Worm (Caenorhabditis elegans) whole organism, L4/young adult: ENCODE results near the gene F01D5.3.

ENCODE experiments used
- W03F9.2 ChIP-seq: fragments of 150-350 bp; optimal IDR thresholded peaks from 2 replicates; lab custom pipeline; 2014; ENCODE audit warnings: missing biosample characterization, missing genetic modification characterization
- dao-5 ChIP-seq: sonication (generic microtip); optimal IDR thresholded peaks from 2 replicates; lab custom pipeline; 2016; ENCODE audit warnings: missing genotype, missing genetic modification characterization, moderate library complexity, missing compliant biosample characterization
- him-1 ChIP-seq: sonication (generic microtip); optimal IDR thresholded peaks from 2 replicates; lab custom pipeline; 2016; ENCODE audit warnings: missing genotype, missing genetic modification reagents, missing genetic modification characterization, missing compliant biosample characterization

DNA sequence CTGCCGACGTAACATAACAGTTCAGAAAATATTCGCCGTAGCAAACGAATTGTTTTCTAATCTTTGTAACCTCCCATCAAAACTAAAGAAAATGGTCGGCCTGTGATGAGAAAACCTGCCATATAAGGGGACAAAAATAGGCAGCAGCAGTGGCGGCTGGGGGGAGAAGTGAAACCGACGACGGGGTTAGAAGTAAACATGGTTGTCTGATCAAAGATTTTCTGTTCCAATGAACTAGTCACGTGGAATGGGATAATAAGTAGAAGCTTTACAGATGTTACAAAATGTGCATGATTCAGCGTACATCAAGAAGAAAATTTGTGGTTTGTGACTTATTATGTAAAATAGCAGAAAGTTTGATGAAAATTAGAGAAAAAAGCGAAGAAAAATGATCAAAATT is 45.3 kb upstream of the F01D5.3 start:
- TF ChIP-seq him-1 (tag; lab: Kevin White, UChicago) = no peak
- TF ChIP-seq W03F9.2 = no peak
- no peak for TF ChIP-seq dao-5 (tag; lab: Kevin White, UChicago)
